Fruit fly (Drosophila melanogaster) whole organism, prepupa: Measurements from ENCODE around the gene CG43218.
A peak's percentile ranks its signal among the peaks of the same experiment; 100 is the strongest.

Experiments used
- CG11294 ChIP-seq: fragments of 200-800 bp; sonication (Bioruptor generic); IDR thresholded peaks from 2 replicates; pipeline ENCODE4 v1.3.6; 2022; ENCODE audit warnings: missing biosample characterization, missing genetic modification characterization
- CG11902 ChIP-seq: fragments of 200-800 bp; sonication (Bioruptor generic); optimal IDR thresholded peaks from 3 replicates; lab custom pipeline; 2016; ENCODE audit warnings: missing biosample characterization, missing genetic modification characterization
- CG8632 ChIP-seq: fragments of 200-800 bp; sonication (Bioruptor generic); optimal IDR thresholded peaks from 3 replicates; lab custom pipeline; 2016; ENCODE audit warnings: missing biosample characterization, missing genetic modification characterization
- CG9139 ChIP-seq: fragments of 200-800 bp; sonication (Bioruptor generic); optimal IDR thresholded peaks from 3 replicates; lab custom pipeline; 2017; ENCODE audit warnings: missing biosample characterization, mild to moderate bottlenecking, missing genetic modification characterization
- Hr39 ChIP-seq: fragments of 200-800 bp; sonication (Bioruptor generic); optimal IDR thresholded peaks from 2 replicates; lab custom pipeline; 2016; ENCODE audit warnings: missing biosample characterization, missing genetic modification characterization
- Lpt ChIP-seq: fragments of 200-800 bp; sonication (Bioruptor generic); optimal IDR thresholded peaks from 3 replicates; lab custom pipeline; 2016; ENCODE audit warnings: missing biosample characterization, missing genetic modification characterization
- Met ChIP-seq: fragments of 200-800 bp; sonication (Bioruptor generic); optimal IDR thresholded peaks from 3 replicates; lab custom pipeline; 2016; ENCODE audit warnings: missing biosample characterization, missing genetic modification characterization
- acj6 ChIP-seq: fragments of 200-800 bp; sonication (Bioruptor generic); optimal IDR thresholded peaks from 3 replicates; lab custom pipeline; 2016; ENCODE audit warnings: missing biosample characterization, missing genetic modification characterization
- eg ChIP-seq: fragments of 200-800 bp; sonication (Bioruptor generic); IDR thresholded peaks from 3 replicates; pipeline ENCODE4 v1.3.6; 2022; ENCODE audit warnings: missing biosample characterization, missing genetic modification characterization
- esn ChIP-seq: fragments of 200-800 bp; sonication (Bioruptor generic); optimal IDR thresholded peaks from 2 replicates; lab custom pipeline; 2016; ENCODE audit warnings: missing biosample characterization, mild to moderate bottlenecking, missing genetic modification characterization, moderate library complexity
- spab ChIP-seq: fragments of 200-800 bp; sonication (Bioruptor generic); optimal IDR thresholded peaks from 2 replicates; lab custom pipeline; 2017; ENCODE audit warnings: missing biosample characterization, mild to moderate bottlenecking, missing genetic modification characterization, missing genetic modification reagents
- ss ChIP-seq, 2 experiments: fragments of 200-800 bp; sonication (Bioruptor generic); optimal IDR thresholded peaks; 2 replicates in 1 of 2; 3 replicates in 1 of 2; lab custom pipeline; 2017 to 2018; ENCODE audit warnings: mild to moderate bottlenecking in 2 of 2, missing biosample characterization in 2 of 2, missing genetic modification characterization in 2 of 2, moderate library complexity in 1 of 2
- vri ChIP-seq: fragments of 200-800 bp; sonication (Bioruptor generic); optimal IDR thresholded peaks from 3 replicates; lab custom pipeline; 2016; ENCODE audit warnings: missing biosample characterization, mild to moderate bottlenecking, missing genetic modification characterization

dm6 chr3L:21243417-21243816, 14.4 kb upstream of the CG43218 start:
- TF ChIP-seq CG9139, result no peak
- no peak for TF ChIP-seq CG11902 (GFP tag; lab: Kevin White, UChicago)
- TF ChIP-seq vri (GFP tag; lab: Kevin White, UChicago), result no peak
- TF ChIP-seq spab, result peak; percentile 22
- no peak for TF ChIP-seq Met (GFP tag; lab: Kevin White, UChicago)
- TF ChIP-seq eg, result no peak
- TF ChIP-seq esn (GFP tag; lab: Kevin White, UChicago), result no peak
- TF ChIP-seq ss (GFP tag; optimal IDR thresholded peaks at IDR 0.05; lab: Kevin White, UChicago), result no peak
- no peak for TF ChIP-seq CG11294 (GFP tag; lab: Robert Waterston, UW)
- TF ChIP-seq CG8632 (GFP tag; lab: Kevin White, UChicago), result no peak
- no peak for TF ChIP-seq acj6
- no peak for TF ChIP-seq Lpt
- no peak for TF ChIP-seq Hr39 (GFP tag; lab: Kevin White, UChicago)
